Fruit fly (Drosophila melanogaster): ENCODE data around the gene Lamp1.
A peak's percentile ranks its signal among the peaks of the same experiment; 100 is the strongest.

The Lamp1 gene

DNA sequence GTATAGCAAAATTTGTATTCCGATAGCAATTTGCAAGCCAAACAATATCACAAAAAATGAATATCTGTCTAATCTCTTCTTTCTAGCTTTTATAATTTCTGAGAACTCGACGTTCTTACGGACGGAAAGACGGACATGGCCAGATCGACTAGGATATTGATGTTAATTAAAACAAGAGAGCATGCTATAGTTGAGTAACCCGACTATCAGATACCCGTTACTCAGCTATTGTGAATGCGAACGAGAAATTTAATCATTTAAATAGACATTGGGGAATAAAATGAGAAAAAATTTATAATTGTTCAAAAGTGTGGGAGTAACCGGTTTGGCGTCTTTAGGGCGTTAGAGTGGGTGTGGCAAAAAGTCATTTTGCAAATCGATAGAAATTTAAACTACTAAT lies 47.3 kb downstream of the Lamp1 start:
- TF ChIP-seq Hr38 (GFP tag; optimal IDR thresholded peaks at IDR 0.05), result no peak
- TF ChIP-seq Sox102F (GFP tag; optimal IDR thresholded peaks at IDR 0.05), result no peak
- no peak for TF ChIP-seq Hr4 (GFP tag; optimal IDR thresholded peaks at IDR 0.05)
- no peak for TF ChIP-seq vri (GFP tag; optimal IDR thresholded peaks at IDR 0.05)
- TF ChIP-seq CG3919 (GFP tag; optimal IDR thresholded peaks at IDR 0.05), result no peak

DNA sequence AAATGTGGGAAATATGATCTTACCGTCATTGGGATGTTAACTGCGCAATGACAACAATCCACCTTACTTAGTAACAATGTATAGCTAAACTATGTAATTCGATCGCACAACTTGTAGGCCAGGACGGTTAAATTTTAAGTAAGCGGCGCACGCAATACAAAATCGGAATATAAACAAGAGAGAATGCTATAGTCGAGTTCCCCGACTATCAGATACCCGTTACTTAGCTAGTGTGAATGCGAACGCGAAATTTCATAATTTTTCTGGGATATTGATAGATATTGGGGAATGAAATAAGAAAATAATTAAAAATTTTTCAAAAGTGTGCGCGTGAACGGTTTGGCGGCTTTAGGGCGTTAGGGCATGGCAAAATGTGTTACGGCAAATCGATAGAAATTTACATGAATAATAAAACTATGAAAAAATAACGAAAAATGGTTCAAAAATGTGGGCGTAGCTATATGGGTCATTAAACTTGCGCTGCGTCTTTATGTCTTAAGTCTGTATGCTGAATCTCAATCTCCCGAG lies 48.9 kb downstream of the Lamp1 start:
- TF ChIP-seq fkh (GFP tag; optimal IDR thresholded peaks at IDR 0.05) (no peak), dsx (GFP tag; optimal IDR thresholded peaks at IDR 0.05; ENCODE audit: poor library complexity, severe bottlenecking) (peak; percentile 27)

DNA sequence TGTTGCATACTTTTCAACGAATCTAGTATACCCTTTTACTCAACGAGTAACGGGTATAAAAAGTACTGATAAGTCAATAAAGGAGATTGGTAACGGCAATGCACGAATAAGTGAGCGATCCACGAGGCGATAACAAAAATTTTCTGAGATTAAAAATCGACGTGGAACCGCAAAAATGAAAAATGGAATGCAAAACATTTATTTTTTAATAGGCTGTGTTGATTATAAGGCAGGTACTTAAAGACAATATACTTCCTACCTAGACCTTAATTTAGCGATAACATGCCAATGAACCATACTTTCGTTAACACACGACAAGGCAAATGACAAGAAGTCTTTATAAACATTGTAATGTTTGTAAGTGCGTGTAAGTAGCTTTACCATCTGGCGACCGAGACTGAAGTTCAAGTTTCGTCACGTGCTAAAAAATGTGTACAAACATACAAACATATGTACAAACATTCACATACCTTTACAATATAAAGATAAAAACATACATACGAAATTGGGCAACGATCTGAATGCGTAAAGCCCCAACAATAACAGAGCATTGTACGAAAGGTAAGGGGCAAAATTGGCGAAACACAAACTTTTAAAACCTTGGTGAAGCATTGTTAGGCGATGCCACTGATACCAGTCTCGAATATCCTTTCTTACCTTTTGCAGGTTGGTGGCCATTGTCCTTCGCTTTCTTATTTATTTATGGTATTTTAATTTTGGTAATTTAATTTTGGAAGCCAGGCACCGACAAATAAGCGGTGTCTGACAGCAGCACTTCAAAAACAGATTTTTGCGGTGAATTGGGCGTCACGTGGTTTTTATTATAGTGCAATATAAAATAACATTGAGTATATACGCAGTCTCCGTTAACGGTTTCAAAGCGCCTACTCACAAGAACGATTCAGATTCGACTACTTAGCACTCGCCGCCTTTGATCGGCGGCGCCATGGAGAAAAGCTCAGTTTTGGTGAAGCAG lies 49.8 kb downstream of the Lamp1 start:
- TF ChIP-seq Hr38 (GFP tag; optimal IDR thresholded peaks at IDR 0.05), result no peak
- no peak for TF ChIP-seq esn (GFP tag; optimal IDR thresholded peaks at IDR 0.05)
- peak; percentile 57 for TF ChIP-seq svp (GFP tag)
- TF ChIP-seq vri (GFP tag; optimal IDR thresholded peaks at IDR 0.05), result peak; percentile 57

DNA sequence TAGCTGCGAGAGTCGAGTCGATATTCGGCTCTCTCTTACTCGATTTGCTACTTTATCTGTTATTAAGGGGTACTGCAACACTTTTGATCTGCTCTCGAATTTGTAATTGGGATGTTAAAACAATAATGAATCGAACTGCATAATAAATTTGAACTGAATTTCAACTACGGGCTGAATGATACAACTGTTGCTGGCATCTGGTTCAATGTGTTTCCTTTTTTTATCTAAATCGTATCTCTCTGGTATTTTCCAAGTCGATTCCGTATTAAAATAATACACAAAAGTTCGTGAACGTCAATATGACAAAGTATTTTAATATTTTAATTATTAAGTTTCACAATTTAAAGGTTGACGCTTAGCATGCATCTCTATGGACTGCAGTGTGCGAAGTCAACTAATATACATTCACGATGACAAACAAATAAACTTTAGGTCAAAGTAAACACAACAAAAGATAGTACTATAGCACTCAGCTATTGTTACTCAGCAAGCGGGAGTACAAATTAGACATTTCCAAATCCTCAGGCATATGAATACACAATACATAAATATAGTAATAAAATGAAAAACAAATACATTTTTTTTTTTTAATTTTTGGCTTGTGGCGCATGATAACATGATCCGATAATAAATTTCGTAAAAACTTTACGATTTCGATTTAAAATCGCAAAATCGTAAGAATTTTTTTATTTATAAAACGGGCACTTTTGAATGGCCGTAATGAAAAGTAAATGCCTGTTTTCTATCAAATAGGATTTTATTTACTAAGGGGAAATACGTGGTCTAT lies 50.7 kb downstream of the Lamp1 start, which contains the start of gene CG2201:
TSS of gene CG2201 (minus strand) at position 396 of the 787 bp plus-strand sequence.
- TF ChIP-seq Smox (GFP tag; optimal IDR thresholded peaks at IDR 0.05), result peak; percentile 24
- TF ChIP-seq Eip75B (GFP tag; optimal IDR thresholded peaks at IDR 0.05), result no peak
- no peak for TF ChIP-seq CG11294 (GFP tag; IDR thresholded peaks at IDR 0.05)
- TF ChIP-seq CG11762 (GFP tag; optimal IDR thresholded peaks at IDR 0.05; ENCODE audit: insufficient read depth), result no peak
- peak; percentile 26 for TF ChIP-seq net (GFP tag; optimal IDR thresholded peaks at IDR 0.05)
- TF ChIP-seq CG6808 (GFP tag; optimal IDR thresholded peaks at IDR 0.05), result no peak
- no peak for TF ChIP-seq CG3919 (GFP tag; optimal IDR thresholded peaks at IDR 0.05)
- TF ChIP-seq pdm3 (GFP tag; optimal IDR thresholded peaks at IDR 0.05), result peak; percentile 35
- TF ChIP-seq Gug (GFP tag; IDR thresholded peaks at IDR 0.05), result no peak
- no peak for TF ChIP-seq fd59A (GFP tag; optimal IDR thresholded peaks at IDR 0.05)
- TF ChIP-seq CG10669 (GFP tag; optimal IDR thresholded peaks at IDR 0.05), result no peak
- TF ChIP-seq topi (GFP tag; optimal IDR thresholded peaks at IDR 0.05), result peak; percentile 38
- TF ChIP-seq svp (GFP tag), result peak; percentile 90
- peak; percentile 10 for TF ChIP-seq CG15336 (GFP tag; IDR thresholded peaks at IDR 0.05)
- no peak for TF ChIP-seq Blimp-1 (GFP tag; optimal IDR thresholded peaks at IDR 0.05)
- TF ChIP-seq CG9139 (GFP tag; optimal IDR thresholded peaks at IDR 0.05), result no peak
- TF ChIP-seq Ets21C (GFP tag; optimal IDR thresholded peaks at IDR 0.05), result peak; percentile 34
- peak; percentile 16 for TF ChIP-seq vri (GFP tag; optimal IDR thresholded peaks at IDR 0.05)
- peak; percentile 19 for TF ChIP-seq CG8632 (GFP tag; optimal IDR thresholded peaks at IDR 0.05)
- TF ChIP-seq CG16779 (tag; optimal IDR thresholded peaks at IDR 0.05), result peak; percentile 16
- TF ChIP-seq dsx (GFP tag; optimal IDR thresholded peaks at IDR 0.05; ENCODE audit: poor library complexity, severe bottlenecking), result no peak
- TF ChIP-seq lz (GFP tag; optimal IDR thresholded peaks at IDR 0.05), result peak; percentile 26
- peak; percentile 38 for TF ChIP-seq OdsH (GFP tag; optimal IDR thresholded peaks at IDR 0.05)
- peak; percentile 41 for TF ChIP-seq Hr4 (GFP tag; optimal IDR thresholded peaks at IDR 0.05)
- no peak; the same call in 2 of the 3 replicates for TF ChIP-seq eg (GFP tag; IDR thresholded peaks at IDR 0.05)
- TF ChIP-seq esn (GFP tag; optimal IDR thresholded peaks at IDR 0.05), result peak; percentile 55
- TF ChIP-seq Eip78C (GFP tag), result peak; percentile 75
- TF ChIP-seq CG6276 (GFP tag; optimal IDR thresholded peaks at IDR 0.05), result peak; percentile 15
- no peak for TF ChIP-seq CG34406 (GFP tag; optimal IDR thresholded peaks at IDR 0.05)
- TF ChIP-seq CG31627 (GFP tag; optimal IDR thresholded peaks at IDR 0.05), result peak; percentile 35
- no peak for TF ChIP-seq Hr38 (GFP tag; optimal IDR thresholded peaks at IDR 0.05)
- no peak for TF ChIP-seq CG7368 (GFP tag; optimal IDR thresholded peaks at IDR 0.05)
- peak in 1 of 2 experiments; percentile 4 for TF ChIP-seq ss (GFP tag; optimal IDR thresholded peaks at IDR 0.05)
- TF ChIP-seq cyc (GFP tag; optimal IDR thresholded peaks at IDR 0.05), result peak; percentile 14
- TF ChIP-seq Sox14 (GFP tag; optimal IDR thresholded peaks at IDR 0.05), result peak; percentile 30
- peak; percentile 40 for TF ChIP-seq Hr39 (GFP tag; optimal IDR thresholded peaks at IDR 0.05)
- no peak for TF ChIP-seq spab (GFP tag; optimal IDR thresholded peaks at IDR 0.05)
- TF ChIP-seq Sox15 (GFP tag; optimal IDR thresholded peaks at IDR 0.05), result no peak
